Fruit fly (Drosophila melanogaster) whole organism, prepupa: ENCODE data around the gene NPF.

ENCODE experiments used
- CG6276 ChIP-seq: fragments of 200-800 bp; sonication (Bioruptor generic); optimal IDR thresholded peaks from 2 replicates; lab custom pipeline; 2017; ENCODE audit warnings: missing biosample characterization, mild to moderate bottlenecking, missing genetic modification characterization
- eg ChIP-seq: fragments of 200-800 bp; sonication (Bioruptor generic); IDR thresholded peaks from 3 replicates; pipeline ENCODE4 v1.3.6; 2022; ENCODE audit warnings: missing biosample characterization, missing genetic modification characterization

dm6 chr3R:16652091-16652490 lies 43.1 kb downstream of the NPF start, which contains the start of gene CG14907:
- no peak for TF ChIP-seq eg (GFP tag; lab: Robert Waterston, UW)
- no peak for TF ChIP-seq CG6276 (GFP tag; lab: Kevin White, UChicago)
